Fruit fly (Drosophila melanogaster): ENCODE results near the gene IFT57.

Gene IFT57

DNA sequence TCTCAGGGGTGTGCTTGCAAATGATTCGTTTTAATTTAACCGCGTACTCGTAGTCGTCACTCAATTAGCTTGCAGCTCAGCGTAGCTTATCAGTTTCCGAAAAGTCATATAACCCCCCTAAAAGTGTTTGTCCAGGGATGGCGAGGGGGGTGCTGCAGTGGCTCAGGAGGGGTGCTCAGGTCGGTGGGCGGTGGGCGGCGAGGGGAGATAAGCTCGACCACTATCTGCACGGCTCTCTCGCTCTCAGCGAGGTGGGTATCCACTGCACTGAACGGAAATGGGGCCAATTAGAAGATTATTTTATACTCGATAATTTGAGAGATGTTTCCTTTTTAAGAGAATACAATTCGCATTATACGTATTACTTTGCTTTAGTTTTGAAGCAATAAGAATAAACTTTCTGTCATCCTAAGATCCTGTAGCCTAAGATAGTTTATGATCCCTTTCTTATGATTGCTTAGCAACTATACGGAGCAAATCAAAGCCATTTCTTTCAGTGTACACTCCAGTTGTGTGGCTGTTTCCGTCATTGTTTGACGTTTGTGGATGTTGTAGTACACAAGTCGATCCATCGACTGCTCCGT, 42.7 kb downstream of the IFT57 start (continued):
- TF ChIP-seq CG9609 (GFP tag; optimal IDR thresholded peaks at IDR 0.05) (peak; percentile 48), Bgb (GFP tag; IDR thresholded peaks at IDR 0.05; ENCODE audit: partially characterized antibody) (no peak), toy (GFP tag; IDR thresholded peaks at IDR 0.05) (no peak), CG7271 (tag; optimal IDR thresholded peaks at IDR 0.05) (no peak), pho (GFP tag; optimal IDR thresholded peaks at IDR 0.05) (no peak), Med (GFP tag) (peak; percentile 86), CG6254 (GFP tag; optimal IDR thresholded peaks at IDR 0.05) (peak; percentile 37), CG9876 (GFP tag; optimal IDR thresholded peaks at IDR 0.05) (no peak), CoRest (tag; optimal IDR thresholded peaks at IDR 0.05) (peak; percentile 82), Scr (GFP tag; IDR thresholded peaks at IDR 0.05; ENCODE audit: partially characterized antibody) (no peak), CG34376 (GFP tag; optimal IDR thresholded peaks at IDR 0.05) (no peak), CG17361 (GFP tag; IDR thresholded peaks at IDR 0.05) (peak; percentile 74; the same call in 2 of the 3 replicates), Asciz (GFP tag; optimal IDR thresholded peaks at IDR 0.05) (peak; percentile 71), ken (GFP tag; IDR thresholded peaks at IDR 0.05) (peak; percentile 48; the same call in 2 of the 3 replicates), CG9797 (GFP tag; optimal IDR thresholded peaks at IDR 0.05) (no peak), her (GFP tag; optimal IDR thresholded peaks at IDR 0.05) (peak; percentile 28), CG43689 (GFP tag; IDR thresholded peaks at IDR 0.05) (no peak), CG7786 (GFP tag; optimal IDR thresholded peaks at IDR 0.05) (peak; percentile 58), CG14050 (GFP tag; IDR thresholded peaks at IDR 0.05) (no peak; the same call in 2 of the 3 replicates), Bteb2 (GFP tag; optimal IDR thresholded peaks at IDR 0.05) (no peak), gfzf (GFP tag; optimal IDR thresholded peaks at IDR 0.05) (no peak), sens (GFP tag) (peak; percentile 79), chif (GFP tag; optimal IDR thresholded peaks at IDR 0.05) (peak; percentile 71 to 73), HLHmδ (GFP tag; optimal IDR thresholded peaks at IDR 0.05) (peak; percentile 82), NK7.1 (GFP tag; optimal IDR thresholded peaks at IDR 0.05) (no peak), Dll (GFP tag; IDR thresholded peaks at IDR 0.05; ENCODE audit: partially characterized antibody) (no peak), tup (GFP tag; optimal IDR thresholded peaks at IDR 0.05) (no peak), btn (GFP tag; optimal IDR thresholded peaks at IDR 0.05) (no peak), esg (GFP tag; conservative IDR thresholded peaks at IDR 0.05) (peak; percentile 80), CG8359 (GFP tag; optimal IDR thresholded peaks at IDR 0.05; ENCODE audit: borderline replicate concordance) (no peak), CG16813 (GFP tag; IDR thresholded peaks at IDR 0.05; ENCODE audit: partially characterized antibody) (no peak), CG11247 (GFP tag; IDR thresholded peaks at IDR 0.05) (no peak), CG1602 (GFP tag; optimal IDR thresholded peaks at IDR 0.05) (peak; percentile 53), CG10366 (GFP tag; IDR thresholded peaks at IDR 0.05) (peak; percentile 63; the same call in 1 of the 2 replicates), Doc3 (GFP tag; IDR thresholded peaks at IDR 0.05; ENCODE audit: partially characterized antibody) (no peak), CG2199 (GFP tag; IDR thresholded peaks at IDR 0.05) (no peak), fd3F (GFP tag; optimal IDR thresholded peaks at IDR 0.05) (peak; percentile 47), CG7963 (GFP tag; IDR thresholded peaks at IDR 0.05; ENCODE audit: partially characterized antibody) (no peak), Gsc (GFP tag; IDR thresholded peaks at IDR 0.05) (0 out of 2 replicates have a peak, but pooled peaks have one; percentile 11), Nf-YC (tag; optimal IDR thresholded peaks at IDR 0.05) (peak; percentile 25), croc (GFP tag; conservative IDR thresholded peaks at IDR 0.05) (peak; percentile 60; the same call in 2 of the 3 replicates), Hmx (GFP tag; optimal IDR thresholded peaks at IDR 0.05) (no peak), fd102C (GFP tag; optimal IDR thresholded peaks at IDR 0.05) (no peak), ATbp (GFP tag; optimal IDR thresholded peaks at IDR 0.05) (peak; percentile 8), CG11093 (GFP tag; IDR thresholded peaks at IDR 0.05) (peak; percentile 81), Oli (tag; optimal IDR thresholded peaks at IDR 0.05) (peak; percentile 80), YL-1 (GFP tag; optimal IDR thresholded peaks at IDR 0.05) (no peak), Dbx (GFP tag; IDR thresholded peaks at IDR 0.05) (no peak; the same call in 2 of the 3 replicates), CG17568 (GFP tag; optimal IDR thresholded peaks at IDR 0.05) (no peak), CG12236 (GFP tag; optimal IDR thresholded peaks at IDR 0.05) (no peak)
